Fruit fly (Drosophila melanogaster) whole organism, adult: Measurements from ENCODE around the gene CG13720.

Experiments
- CG12768 ChIP-seq: fragments of 200-800 bp; sonication (Bioruptor generic); optimal IDR thresholded peaks from 2 replicates; lab custom pipeline; 2017; ENCODE audit warnings: missing biosample characterization, missing genetic modification characterization, mild to moderate bottlenecking, moderate library complexity, missing genetic modification reagents
- CG14711 ChIP-seq: fragments of 200-800 bp; sonication (Bioruptor generic); optimal IDR thresholded peaks from 2 replicates; lab custom pipeline; 2018; ENCODE audit warnings: missing biosample characterization, mild to moderate bottlenecking, missing genetic modification characterization, moderate library complexity
- CG33017 ChIP-seq: fragments of 200-800 bp; sonication (Bioruptor generic); optimal IDR thresholded peaks from 2 replicates; lab custom pipeline; 2018; ENCODE audit warnings: missing biosample characterization, mild to moderate bottlenecking, missing genetic modification characterization, moderate library complexity
- Clk ChIP-seq: fragments of 200-800 bp; sonication (Bioruptor generic); optimal IDR thresholded peaks from 2 replicates; lab custom pipeline; 2017; ENCODE audit warnings: missing biosample characterization, missing genetic modification characterization
- Hr96 ChIP-seq: fragments of 200-800 bp; sonication (Bioruptor generic); optimal IDR thresholded peaks from 2 replicates; lab custom pipeline; 2016; ENCODE audit warnings: missing biosample characterization, missing genetic modification characterization
- bab1 ChIP-seq: fragments of 200-800 bp; sonication (Bioruptor generic); optimal IDR thresholded peaks from 3 replicates; lab custom pipeline; 2019; ENCODE audit warnings: missing biosample characterization, mild to moderate bottlenecking, missing genetic modification characterization, moderate library complexity
- cnc ChIP-seq, 2 experiments: fragments of >200 bp; optimal IDR thresholded peaks; 2 replicates each; lab custom pipeline; 2017
- kay ChIP-seq: fragments of 200-800 bp; sonication (Bioruptor generic); peaks from one replicate; lab custom pipeline; 2016; ENCODE audit warnings: missing biosample characterization, missing genetic modification characterization, borderline replicate concordance

DNA sequence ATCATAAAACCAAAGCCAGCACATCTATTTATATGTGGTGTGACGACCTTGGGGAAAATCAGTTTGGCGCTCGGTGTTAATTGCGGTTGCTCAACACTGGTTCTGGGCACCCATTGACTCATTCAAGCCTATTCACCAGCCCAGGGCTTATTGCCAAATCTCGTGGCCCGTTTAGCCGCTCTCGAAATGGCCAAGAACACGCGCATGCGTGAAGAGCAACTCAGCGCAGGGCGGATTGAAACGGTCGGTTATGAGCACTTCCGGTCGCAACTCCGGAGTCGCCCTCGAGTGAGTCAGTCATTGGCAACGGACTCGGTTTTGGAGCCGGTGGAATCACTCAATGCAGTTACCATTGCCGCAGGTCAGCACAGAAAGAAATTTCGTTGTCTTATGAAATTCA is 10.8 kb downstream of the CG13720 start:
- no peak for TF ChIP-seq Hr96 (GFP tag; lab: Kevin White, UChicago)
- no peak for TF ChIP-seq Clk (GFP tag; lab: Kevin White, UChicago)
- TF ChIP-seq CG33017 (tag; lab: Kevin White, UChicago): no peak
- no peak for TF ChIP-seq bab1 (GFP tag; lab: Kevin White, UChicago)
- no peak for TF ChIP-seq CG12768 (GFP tag; lab: Kevin White, UChicago)
- TF ChIP-seq kay (GFP tag; lab: Kevin White, UChicago): no peak
- TF ChIP-seq CG14711: no peak
- no peak for TF ChIP-seq cnc (optimal IDR thresholded peaks at IDR 0.05; lab: Kevin White, UChicago)
